Worm (Caenorhabditis elegans) whole organism, midembryonic: Measurements from ENCODE around the gene npr-30.

ENCODE experiments used
- cog-1 ChIP-seq: sonication (generic microtip); optimal IDR thresholded peaks from 2 replicates; lab custom pipeline; 2016; ENCODE audit warnings: missing genetic modification characterization, missing compliant biosample characterization
- flt-1 ChIP-seq: fragments of 200-800 bp; sonication (Bioruptor generic); IDR thresholded peaks from 2 replicates; pipeline ENCODE4 v1.3.6; 2022; ENCODE audit warnings: missing genetic modification characterization, missing compliant biosample characterization
- klf-2 ChIP-seq: fragments of 200-800 bp; sonication (Bioruptor generic); conservative IDR thresholded peaks from 2 replicates; pipeline ENCODE4 v1.3.6; 2022; ENCODE audit warnings: missing genetic modification reagents, missing genetic modification characterization, missing compliant biosample characterization

DNA sequence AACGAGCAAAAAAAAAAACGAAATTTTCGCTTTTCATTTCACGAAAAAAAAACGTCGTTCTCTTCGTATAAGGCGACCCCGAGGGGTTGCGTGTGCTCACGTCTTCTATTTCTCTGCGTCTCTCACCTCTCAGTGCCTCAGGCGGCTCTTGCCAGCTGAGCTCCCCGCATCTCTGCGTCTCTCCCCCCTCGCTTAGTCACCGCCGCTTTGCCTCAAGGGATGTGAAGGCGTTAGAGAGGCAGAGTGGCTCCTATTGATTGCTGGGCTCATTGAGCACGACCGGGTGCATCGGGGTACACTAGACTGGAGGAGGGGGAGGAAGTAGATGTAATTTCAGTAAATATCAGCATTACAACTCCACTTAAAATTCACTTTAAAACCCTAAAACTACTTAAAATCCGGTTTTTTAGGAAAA lies 22.5 kb downstream of the npr-30 start:
- TF ChIP-seq cog-1 (tag; lab: Kevin White, UChicago) (no peak), flt-1 (GFP tag; lab: Robert Waterston, UW) (no peak), klf-2 (GFP tag; lab: Robert Waterston, UW) (0 out of 2 replicates have a peak, but pooled peaks have one; percentile 16)
